In the genomic region with DNA sequence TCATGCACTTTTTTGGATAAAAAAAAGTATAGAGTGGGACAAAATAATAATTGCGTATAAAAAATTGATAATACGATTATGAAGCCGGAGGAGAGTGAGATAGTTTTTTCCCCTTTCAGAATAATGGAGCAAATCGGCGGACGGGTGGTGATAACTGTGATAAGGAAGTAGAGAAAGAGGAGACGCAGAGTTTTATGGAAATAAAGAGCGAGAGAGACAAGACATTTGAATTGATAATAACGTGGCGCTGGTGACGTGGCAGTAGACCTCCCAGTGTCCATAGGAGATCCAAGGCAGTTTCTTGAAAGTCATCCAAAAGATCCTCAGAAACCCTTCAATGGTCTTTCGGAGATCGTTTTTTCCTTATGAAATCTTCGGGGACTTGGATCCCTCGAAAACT, we compare ENCODE assay signal across 6 worm cellular contexts.
A peak's percentile ranks its signal among the peaks of the same experiment; 100 is the strongest.
TF ChIP-seq lines count a peak whose summit lies in the region.

No protein-coding gene starts in this region.

TF ChIP-seq in whole organism, L1 larva, 84 proteins besides CTCF, POLR2A, EP300 and RAD21:
- TF ChIP-seq ama-1 (optimal IDR thresholded peaks at IDR 0.05; lab: Kevin White, UChicago) (no peak), skn-1 (tag; optimal IDR thresholded peaks at IDR 0.05; lab: Kevin White, UChicago) (no peak), nhr-77 (tag; optimal IDR thresholded peaks at IDR 0.05; lab: Kevin White, UChicago) (no peak), pqm-1 (tag; optimal IDR thresholded peaks at IDR 0.05; lab: Kevin White, UChicago) (peak; percentile 74), lin-35 (GFP tag; optimal IDR thresholded peaks at IDR 0.05; lab: Kevin White, UChicago) (peak in 1 of 2 experiments; percentile 7), alr-1 (tag; optimal IDR thresholded peaks at IDR 0.05; lab: Kevin White, UChicago; ENCODE audit: borderline replicate concordance) (no peak), lsy-2 (tag; optimal IDR thresholded peaks at IDR 0.05; lab: Kevin White, UChicago) (no peak), nhr-28 (tag; optimal IDR thresholded peaks at IDR 0.05; lab: Kevin White, UChicago) (no peak), efl-1 (optimal IDR thresholded peaks at IDR 0.05; lab: Kevin White, UChicago) (no peak), efl-1 (GFP tag; optimal IDR thresholded peaks at IDR 0.05 in 1 of 2; lab: Kevin White, UChicago) (peak in 1 of 2 experiments; percentile 62), fkh-10 (GFP tag; optimal IDR thresholded peaks at IDR 0.05; lab: Kevin White, UChicago) (no peak), pax-3 (tag; optimal IDR thresholded peaks at IDR 0.05; lab: Kevin White, UChicago) (no peak), elt-2 (tag; optimal IDR thresholded peaks at IDR 0.05; lab: Kevin White, UChicago) (peak; percentile 77), unc-30 (tag; optimal IDR thresholded peaks at IDR 0.05; lab: Kevin White, UChicago) (no peak)

TF ChIP-seq in whole organism, L2 larva, 48 proteins besides CTCF, POLR2A, EP300 and RAD21 (continues in another document):
- no peak for TF ChIP-seq gmeb-1 (tag; optimal IDR thresholded peaks at IDR 0.05; lab: Kevin White, UChicago)
- no peak for TF ChIP-seq egl-27 (tag; optimal IDR thresholded peaks at IDR 0.05; lab: Kevin White, UChicago)
- no peak for TF ChIP-seq ZK546.5 (tag; optimal IDR thresholded peaks at IDR 0.05; lab: Kevin White, UChicago)
- no peak for TF ChIP-seq unc-62 (GFP tag; optimal IDR thresholded peaks at IDR 0.05; lab: Kevin White, UChicago)
- TF ChIP-seq zag-1 (tag; optimal IDR thresholded peaks at IDR 0.05; lab: Kevin White, UChicago), result no peak
- TF ChIP-seq lin-39 (tag; optimal IDR thresholded peaks at IDR 0.05; lab: Kevin White, UChicago), result no peak
- TF ChIP-seq crh-2 (tag; optimal IDR thresholded peaks at IDR 0.05; lab: Kevin White, UChicago), result peak; percentile 80
- TF ChIP-seq nhr-23 (tag; optimal IDR thresholded peaks at IDR 0.05; lab: Kevin White, UChicago), result no peak
- peak; percentile 19 for TF ChIP-seq sma-9 (GFP tag; optimal IDR thresholded peaks at IDR 0.05; lab: Kevin White, UChicago)
- no peak for TF ChIP-seq sma-9 (tag; optimal IDR thresholded peaks at IDR 0.05; lab: Kevin White, UChicago)
- TF ChIP-seq alr-1 (tag; optimal IDR thresholded peaks at IDR 0.05; lab: Kevin White, UChicago), result no peak
- TF ChIP-seq snpc-4 (tag; optimal IDR thresholded peaks at IDR 0.05; lab: Kevin White, UChicago), result no peak
- no peak for TF ChIP-seq ceh-82 (tag; optimal IDR thresholded peaks at IDR 0.05; lab: Kevin White, UChicago)
- TF ChIP-seq nhr-129 (tag; optimal IDR thresholded peaks at IDR 0.05; lab: Kevin White, UChicago), result no peak
- no peak for TF ChIP-seq ztf-4 (tag; optimal IDR thresholded peaks at IDR 0.05; lab: Kevin White, UChicago)
- TF ChIP-seq sem-4 (tag; optimal IDR thresholded peaks at IDR 0.05; lab: Kevin White, UChicago), result no peak

TF ChIP-seq in whole organism, L3 larva, 47 proteins besides CTCF, POLR2A, EP300 and RAD21:
- TF ChIP-seq pha-4 (tag; optimal IDR thresholded peaks at IDR 0.05; lab: Kevin White, UChicago), result peak; percentile 30
- TF ChIP-seq ceh-9 (tag; optimal IDR thresholded peaks at IDR 0.05; lab: Kevin White, UChicago), result no peak
- peak; percentile 85 for TF ChIP-seq pqm-1 (tag; optimal IDR thresholded peaks at IDR 0.05; lab: Kevin White, UChicago)
- TF ChIP-seq mdl-1 (tag; optimal IDR thresholded peaks at IDR 0.05; lab: Kevin White, UChicago), result no peak
- peak; percentile 92 for TF ChIP-seq elt-2 (tag; optimal IDR thresholded peaks at IDR 0.05; lab: Kevin White, UChicago)
- peak; percentile 29 for TF ChIP-seq jun-1 (tag; optimal IDR thresholded peaks at IDR 0.05; lab: Kevin White, UChicago)
- no peak for TF ChIP-seq tbx-2 (tag; optimal IDR thresholded peaks at IDR 0.05; lab: Kevin White, UChicago)
TF ChIP-seq in whole organism, L3 larva: peak in this region for 4.

TF ChIP-seq in whole organism, L4 larva, 104 proteins besides CTCF, POLR2A, EP300 and RAD21 (continues in another document):
- TF ChIP-seq mep-1 (tag; optimal IDR thresholded peaks at IDR 0.05; lab: Kevin White, UChicago) (peak; percentile 2), aha-1 (tag; lab: Kevin White, UChicago) (peak; percentile 87), pqm-1 (tag; optimal IDR thresholded peaks at IDR 0.05; lab: Kevin White, UChicago) (peak; percentile 96), mxl-3 (GFP tag; optimal IDR thresholded peaks at IDR 0.05; lab: Kevin White, UChicago) (peak; percentile 2), pha-4 (GFP tag; IDR thresholded peaks at IDR 0.05; lab: Robert Waterston, UW) (no peak), pha-4 (tag; optimal IDR thresholded peaks at IDR 0.05; lab: Kevin White, UChicago) (no peak), rbr-2 (tag; optimal IDR thresholded peaks at IDR 0.05; lab: Kevin White, UChicago) (no peak), dmd-6 (GFP tag; IDR thresholded peaks at IDR 0.05; lab: Robert Waterston, UW) (peak; percentile 69), Y105C5A.15 (GFP tag; IDR thresholded peaks at IDR 0.05; lab: Robert Waterston, UW) (no peak), nhr-48 (tag; optimal IDR thresholded peaks at IDR 0.05; lab: Kevin White, UChicago) (no peak), lsy-2 (tag; optimal IDR thresholded peaks at IDR 0.05; lab: Kevin White, UChicago) (peak in 1 of 2 experiments; percentile 4), hlh-11 (tag; optimal IDR thresholded peaks at IDR 0.05; lab: Kevin White, UChicago) (peak; percentile 72), lin-38 (GFP tag; IDR thresholded peaks at IDR 0.05; lab: Robert Waterston, UW) (0 out of 2 replicates have a peak, but pooled peaks have one; percentile 23), dve-1 (tag; optimal IDR thresholded peaks at IDR 0.05; lab: Kevin White, UChicago; ENCODE audit: insufficient read depth) (peak; percentile 79), madf-5 (GFP tag; IDR thresholded peaks at IDR 0.05; lab: Robert Waterston, UW) (no peak), mes-2 (tag; optimal IDR thresholded peaks at IDR 0.05; lab: Kevin White, UChicago; ENCODE audit: poor library complexity, severe bottlenecking) (peak; percentile 32), nhr-6 (tag; optimal IDR thresholded peaks at IDR 0.05; lab: Kevin White, UChicago) (peak; percentile 36), tra-1 (GFP tag; IDR thresholded peaks at IDR 0.05; lab: Robert Waterston, UW) (peak; percentile 82)

TF ChIP-seq in whole organism, late embryonic, 69 proteins besides CTCF, POLR2A, EP300 and RAD21:
- peak; percentile 79 for TF ChIP-seq elt-2 (tag; optimal IDR thresholded peaks at IDR 0.05; lab: Kevin White, UChicago)
- no peak for TF ChIP-seq pha-2 (tag; optimal IDR thresholded peaks at IDR 0.05; lab: Kevin White, UChicago)

TF ChIP-seq in whole organism, young adult, 124 proteins besides CTCF, POLR2A, EP300 and RAD21:
- peak; percentile 78 for TF ChIP-seq nhr-80 (tag; optimal IDR thresholded peaks at IDR 0.05; lab: Kevin White, UChicago)
- peak; percentile 7 for TF ChIP-seq tbp1 (GFP tag; optimal IDR thresholded peaks at IDR 0.05; lab: Kevin White, UChicago)
- no peak for TF ChIP-seq unc-130 (GFP tag; optimal IDR thresholded peaks at IDR 0.05; lab: Kevin White, UChicago)
- 0 out of 2 replicates have a peak, but pooled peaks have one; percentile 13 for TF ChIP-seq nfyb-1 (GFP tag; IDR thresholded peaks at IDR 0.05; lab: Robert Waterston, UW)
- TF ChIP-seq let-607 (tag; optimal IDR thresholded peaks at IDR 0.05; lab: Kevin White, UChicago), result peak; percentile 74 to 90
